Worm (Caenorhabditis elegans) whole organism, L4/young adult: ENCODE results near the gene C49H3.12.

Source experiments
- W03F9.2 ChIP-seq: fragments of 150-350 bp; optimal IDR thresholded peaks from 2 replicates; lab custom pipeline; 2014; ENCODE audit warnings: missing biosample characterization, missing genetic modification characterization
- dao-5 ChIP-seq: sonication (generic microtip); optimal IDR thresholded peaks from 2 replicates; lab custom pipeline; 2016; ENCODE audit warnings: missing genotype, missing genetic modification characterization, moderate library complexity, missing compliant biosample characterization
- him-1 ChIP-seq: sonication (generic microtip); optimal IDR thresholded peaks from 2 replicates; lab custom pipeline; 2016; ENCODE audit warnings: missing genotype, missing genetic modification reagents, missing genetic modification characterization, missing compliant biosample characterization

ce11 chrIV:7923982-7924480, 3.1 kb downstream of the C49H3.12 start, which contains the start of the genes xpo-3 and C49H3.3:
- TF ChIP-seq dao-5 (tag; lab: Kevin White, UChicago) = no peak
- no peak for TF ChIP-seq him-1 (tag; lab: Kevin White, UChicago)
- TF ChIP-seq W03F9.2 = peak; percentile 79
